Fruit fly (Drosophila melanogaster) whole organism, embryonic: ENCODE results near the gene Sec15.
A peak's percentile ranks its signal among the peaks of the same experiment; 100 is the strongest.

ENCODE experiments used
- Atf3 ChIP-seq: fragments of 200-800 bp; sonication (Bioruptor generic); optimal IDR thresholded peaks from 3 replicates; lab custom pipeline; 2016; ENCODE audit warnings: missing biosample characterization, missing genetic modification characterization
- Bgb ChIP-seq: fragments of 200-800 bp; sonication (Bioruptor generic); IDR thresholded peaks from 2 replicates; pipeline ENCODE4 v1.3.6; 2022; ENCODE audit warnings: missing biosample characterization, missing genetic modification characterization; ENCODE audit not compliant: partially characterized antibody
- CG11247 ChIP-seq: fragments of 200-800 bp; sonication (Bioruptor generic); IDR thresholded peaks from 2 replicates; pipeline ENCODE4 v1.3.6; 2022; ENCODE audit warnings: missing biosample characterization, missing genetic modification characterization
- CG11560 ChIP-seq: fragments of 200-800 bp; sonication (Bioruptor generic); IDR thresholded peaks from 3 replicates; pipeline ENCODE4 v1.3.6; 2022; ENCODE audit warnings: missing biosample characterization, missing genetic modification characterization
- CG13287 ChIP-seq: fragments of 200-800 bp; sonication (Bioruptor generic); IDR thresholded peaks from 2 replicates; pipeline ENCODE4 v1.3.6; 2022; ENCODE audit warnings: missing biosample characterization, missing genetic modification characterization; ENCODE audit not compliant: partially characterized antibody
- CG14965 ChIP-seq: fragments of 200-800 bp; sonication (Bioruptor generic); optimal IDR thresholded peaks from 2 replicates; lab custom pipeline; 2016; ENCODE audit warnings: missing biosample characterization, missing genetic modification characterization, borderline replicate concordance
- CG15073 ChIP-seq: fragments of 200-800 bp; sonication (Bioruptor generic); optimal IDR thresholded peaks from 2 replicates; lab custom pipeline; 2016; ENCODE audit warnings: missing biosample characterization, missing genetic modification characterization
- CG15601 ChIP-seq: fragments of 200-800 bp; sonication (Bioruptor generic); optimal IDR thresholded peaks from 3 replicates; lab custom pipeline; 2019; ENCODE audit warnings: missing biosample characterization, mild to moderate bottlenecking, missing genetic modification characterization, moderate library complexity
- CG15696 ChIP-seq: fragments of 200-800 bp; sonication (Bioruptor generic); optimal IDR thresholded peaks from 2 replicates; lab custom pipeline; 2019; ENCODE audit warnings: missing biosample characterization, mild to moderate bottlenecking, missing genetic modification characterization, moderate library complexity
- CG16815 ChIP-seq: fragments of 200-800 bp; sonication (Bioruptor generic); optimal IDR thresholded peaks from 3 replicates; lab custom pipeline; 2017; ENCODE audit warnings: missing biosample characterization, mild to moderate bottlenecking, missing genetic modification characterization
- CG17186 ChIP-seq: fragments of 200-800 bp; sonication (Bioruptor generic); optimal IDR thresholded peaks from 3 replicates; lab custom pipeline; 2017; ENCODE audit warnings: missing biosample characterization, missing genetic modification reagents, missing genetic modification characterization
- CG17328 ChIP-seq: fragments of 200-800 bp; sonication (Bioruptor generic); IDR thresholded peaks from 2 replicates; pipeline ENCODE4 v1.3.6; 2022; ENCODE audit warnings: missing biosample characterization, missing genetic modification characterization
- CG17385 ChIP-seq: fragments of 200-800 bp; sonication (Bioruptor generic); optimal IDR thresholded peaks from 3 replicates; lab custom pipeline; 2018; ENCODE audit warnings: missing biosample characterization, mild to moderate bottlenecking, missing genetic modification characterization
- CG1832 ChIP-seq: fragments of 200-800 bp; sonication (Bioruptor generic); optimal IDR thresholded peaks from 2 replicates; lab custom pipeline; 2017; ENCODE audit warnings: missing biosample characterization, mild to moderate bottlenecking, missing genetic modification characterization, inconsistent platforms
- CG18764 ChIP-seq: fragments of 200-800 bp; sonication (Bioruptor generic); optimal IDR thresholded peaks from 3 replicates; lab custom pipeline; 2016; ENCODE audit warnings: missing biosample characterization, missing genetic modification characterization
- CG30403 ChIP-seq: fragments of 200-800 bp; sonication (Bioruptor generic); optimal IDR thresholded peaks from 3 replicates; lab custom pipeline; 2016; ENCODE audit warnings: missing biosample characterization, missing genetic modification characterization
- CG33213 ChIP-seq: fragments of 200-800 bp; sonication (Bioruptor generic); optimal IDR thresholded peaks from 3 replicates; lab custom pipeline; 2016; ENCODE audit warnings: missing biosample characterization, missing genetic modification characterization
- CG4360 ChIP-seq: fragments of 200-800 bp; sonication (Bioruptor generic); IDR thresholded peaks from 2 replicates; pipeline ENCODE4 v1.3.6; 2022; ENCODE audit warnings: missing biosample characterization, missing genetic modification characterization
- CG4617 ChIP-seq: fragments of 200-800 bp; sonication (Bioruptor generic); optimal IDR thresholded peaks from 3 replicates; lab custom pipeline; 2016; ENCODE audit warnings: missing biosample characterization, missing genetic modification characterization, borderline replicate concordance
- CG6854 ChIP-seq: fragments of 200-800 bp; sonication (Bioruptor generic); optimal IDR thresholded peaks from 3 replicates; lab custom pipeline; 2017; ENCODE audit warnings: missing biosample characterization, mild to moderate bottlenecking, missing genetic modification characterization
- CG7928 ChIP-seq: fragments of 200-800 bp; sonication (Bioruptor generic); optimal IDR thresholded peaks from 2 replicates; lab custom pipeline; 2017; ENCODE audit warnings: missing biosample characterization, mild to moderate bottlenecking, missing genetic modification characterization
- CG7963 ChIP-seq: fragments of 200-800 bp; sonication (Bioruptor generic); IDR thresholded peaks from 3 replicates; pipeline ENCODE4 v1.3.6; 2022; ENCODE audit warnings: missing biosample characterization, missing genetic modification characterization; ENCODE audit not compliant: partially characterized antibody
- CG9727 ChIP-seq: fragments of 200-800 bp; sonication (Bioruptor generic); optimal IDR thresholded peaks from 3 replicates; lab custom pipeline; 2017; ENCODE audit warnings: missing biosample characterization, mild to moderate bottlenecking, missing genetic modification characterization
- CG9817 ChIP-seq: fragments of 200-800 bp; sonication (Bioruptor generic); optimal IDR thresholded peaks from 2 replicates; lab custom pipeline; 2018; ENCODE audit warnings: missing biosample characterization, mild to moderate bottlenecking, missing genetic modification characterization, moderate library complexity
- CHES-1-like ChIP-seq: fragments of 200-800 bp; sonication (Bioruptor generic); optimal IDR thresholded peaks from 2 replicates; lab custom pipeline; 2016; ENCODE audit warnings: missing biosample characterization, missing genetic modification characterization
- Dad ChIP-seq: fragments of 200-800 bp; sonication (Bioruptor generic); optimal IDR thresholded peaks from 3 replicates; lab custom pipeline; 2016; ENCODE audit warnings: missing biosample characterization, missing genetic modification characterization
- Dfd ChIP-seq, 2 experiments: fragments of >200 bp; optimal IDR thresholded peaks; 2 replicates each; lab custom pipeline; 2017; ENCODE audit warnings: missing biosample characterization in 2 of 2, missing genetic modification characterization in 2 of 2
- Eip74EF ChIP-seq, 2 experiments: fragments of 200-800 bp in 1 of 2; fragments of >200 bp in 1 of 2; sonication (Bioruptor generic) in 1 of 2; optimal IDR thresholded peaks; 2 replicates each; lab custom pipeline; 2017 to 2019; ENCODE audit warnings: missing biosample characterization in 2 of 2, missing genetic modification characterization in 2 of 2, mild to moderate bottlenecking in 1 of 2, moderate library complexity in 1 of 2
- HLH54F ChIP-seq: fragments of 200-800 bp; sonication (Bioruptor generic); optimal IDR thresholded peaks from 3 replicates; lab custom pipeline; 2016; ENCODE audit warnings: missing biosample characterization, missing genetic modification characterization
- Hr39 ChIP-seq: fragments of >200 bp; optimal IDR thresholded peaks from 2 replicates; lab custom pipeline; 2017
- Lhr ChIP-seq: fragments of 200-800 bp; sonication (Bioruptor generic); optimal IDR thresholded peaks from 3 replicates; lab custom pipeline; 2017; ENCODE audit warnings: mild to moderate bottlenecking, missing biosample characterization, missing genetic modification reagents, missing genetic modification characterization
- MBD-R2 ChIP-seq: fragments of 200-800 bp; sonication (Bioruptor generic); IDR thresholded peaks from 2 replicates; pipeline ENCODE4 v1.3.6; 2022; ENCODE audit warnings: missing biosample characterization, missing genetic modification characterization
- Med ChIP-seq: fragments of 200-800 bp; sonication (Bioruptor generic); peaks from one replicate; lab custom pipeline; 2016; ENCODE audit warnings: missing biosample characterization, missing genetic modification characterization, mild to moderate bottlenecking, inconsistent platforms, moderate library complexity
- Mrtf ChIP-seq: fragments of 200-800 bp; sonication (Bioruptor generic); IDR thresholded peaks from 3 replicates; pipeline ENCODE4 v1.3.6; 2022; ENCODE audit warnings: missing biosample characterization, missing genetic modification characterization
- NC2β ChIP-seq: fragments of 200-800 bp; sonication (Bioruptor generic); optimal IDR thresholded peaks from 2 replicates; lab custom pipeline; 2016; ENCODE audit warnings: missing biosample characterization, missing genetic modification characterization
- Neu2 ChIP-seq: fragments of 200-800 bp; sonication (Bioruptor generic); optimal IDR thresholded peaks from 3 replicates; lab custom pipeline; 2016; ENCODE audit warnings: missing biosample characterization, missing genetic modification characterization, borderline replicate concordance
- Sin3A ChIP-seq: fragments of >200 bp; optimal IDR thresholded peaks from 2 replicates; lab custom pipeline; 2018
- Ssrp ChIP-seq: fragments of 200-800 bp; sonication (Bioruptor generic); optimal IDR thresholded peaks from 2 replicates; lab custom pipeline; 2018; ENCODE audit warnings: missing biosample characterization, mild to moderate bottlenecking, missing genetic modification characterization, moderate library complexity
- bcd ChIP-seq: fragments of 200-800 bp; sonication (Bioruptor generic); optimal IDR thresholded peaks from 2 replicates; lab custom pipeline; 2017; ENCODE audit warnings: missing biosample characterization, mild to moderate bottlenecking, missing genetic modification characterization
- crc ChIP-seq: fragments of 200-800 bp; sonication (Bioruptor generic); optimal IDR thresholded peaks from 2 replicates; lab custom pipeline; 2016; ENCODE audit warnings: missing biosample characterization, missing genetic modification characterization
- dysf ChIP-seq: fragments of 200-800 bp; sonication (Bioruptor generic); IDR thresholded peaks from 3 replicates; pipeline ENCODE4 v1.3.6; 2022; ENCODE audit warnings: missing biosample characterization, missing genetic modification characterization
- fd3F ChIP-seq: fragments of 200-800 bp; sonication (Bioruptor generic); optimal IDR thresholded peaks from 2 replicates; lab custom pipeline; 2018; ENCODE audit warnings: missing biosample characterization, mild to moderate bottlenecking, missing genetic modification characterization, moderate library complexity
- ftz-f1 ChIP-seq: fragments of 200-800 bp; sonication (Bioruptor generic); optimal IDR thresholded peaks from 2 replicates; lab custom pipeline; 2016; ENCODE audit warnings: missing biosample characterization, missing genetic modification characterization
- gsb-n ChIP-seq: fragments of 200-800 bp; sonication (Bioruptor generic); optimal IDR thresholded peaks from 3 replicates; lab custom pipeline; 2018; ENCODE audit warnings: missing biosample characterization, mild to moderate bottlenecking, missing genetic modification characterization
- lbe ChIP-seq: fragments of 200-800 bp; sonication (Bioruptor generic); optimal IDR thresholded peaks from 2 replicates; lab custom pipeline; 2016; ENCODE audit warnings: missing biosample characterization, mild to moderate bottlenecking, missing genetic modification characterization
- row ChIP-seq: fragments of 200-800 bp; sonication (Bioruptor generic); IDR thresholded peaks from 3 replicates; pipeline ENCODE4 v1.3.6; 2022; ENCODE audit warnings: missing biosample characterization, missing genetic modification characterization
- sima ChIP-seq: fragments of 200-800 bp; sonication (Bioruptor generic); optimal IDR thresholded peaks from 2 replicates; lab custom pipeline; 2016; ENCODE audit warnings: missing biosample characterization, missing genetic modification characterization
- slbo ChIP-seq: fragments of 200-800 bp; sonication (Bioruptor generic); IDR thresholded peaks from 2 replicates; pipeline ENCODE4 v1.3.6; 2022; ENCODE audit warnings: missing biosample characterization, missing genetic modification characterization
- tup ChIP-seq: fragments of 200-800 bp; sonication (Bioruptor generic); optimal IDR thresholded peaks from 2 replicates; lab custom pipeline; 2016; ENCODE audit warnings: missing biosample characterization, mild to moderate bottlenecking, missing genetic modification characterization, moderate library complexity

Sec15 gene

dm6 chr3R:21129617-21130016 lies 21.8 kb upstream of the Sec15 start, which contains the start of gene Obp93a:
Gene Obp93a, minus strand, starts transcription at chr3R:21129717.
- TF ChIP-seq CG30403 (no peak), Eip74EF (GFP tag; optimal IDR thresholded peaks at IDR 0.05; lab: Kevin White, UChicago) (no peak), Hr39 (lab: Kevin White, UChicago) (no peak), Dad (no peak), CG1832 (GFP tag; lab: Kevin White, UChicago) (no peak), ftz-f1 (GFP tag; lab: Kevin White, UChicago) (no peak), CG17328 (GFP tag; lab: Robert Waterston, UW) (no peak), CG11560 (tag; lab: Robert Waterston, UW) (no peak), tup (GFP tag; lab: Kevin White, UChicago) (no peak), fd3F (GFP tag; lab: Kevin White, UChicago) (no peak), CG15696 (tag; lab: Kevin White, UChicago) (no peak), MBD-R2 (GFP tag; lab: Robert Waterston, UW) (no peak), Sin3A (lab: Kevin White, UChicago) (no peak), CG15073 (GFP tag; lab: Kevin White, UChicago) (no peak), CG6854 (GFP tag; lab: Kevin White, UChicago) (no peak), CHES-1-like (GFP tag; lab: Kevin White, UChicago) (no peak), gsb-n (tag; lab: Kevin White, UChicago) (no peak), dysf (GFP tag; lab: Robert Waterston, UW) (no peak), CG13287 (GFP tag; lab: Robert Waterston, UW) (no peak), Mrtf (GFP tag; lab: Robert Waterston, UW) (no peak)

dm6 chr3R:21127352-21127985 lies 19.7 kb upstream of the Sec15 start, which contains the start of the genes slmb and CG5793:
Gene slmb, minus strand, starts transcription at chr3R:21127485.
Gene CG5793, plus strand, starts transcription at chr3R:21127573.
- TF ChIP-seq CG11247 (GFP tag; lab: Robert Waterston, UW) = 0 out of 2 replicates have a peak, but pooled peaks have one; percentile 10
- peak; percentile 59 for TF ChIP-seq Bgb (GFP tag; lab: Robert Waterston, UW)
- peak; percentile 85 for TF ChIP-seq CG4617
- peak; percentile 94 for TF ChIP-seq Med (GFP tag; lab: Kevin White, UChicago)
- TF ChIP-seq CG9817 (tag; lab: Kevin White, UChicago) = peak; percentile 24
- TF ChIP-seq Dfd (GFP tag; optimal IDR thresholded peaks at IDR 0.05; lab: Kevin White, UChicago) = no peak
- TF ChIP-seq row (GFP tag; lab: Robert Waterston, UW) = peak; percentile 59
- peak; percentile 53 for TF ChIP-seq bcd (GFP tag; lab: Kevin White, UChicago)
- TF ChIP-seq Atf3 = peak; percentile 57
- peak; percentile 29 for TF ChIP-seq NC2β (GFP tag; lab: Kevin White, UChicago)
- TF ChIP-seq slbo = peak; percentile 60
- TF ChIP-seq CG7928 (GFP tag; lab: Kevin White, UChicago) = no peak
- TF ChIP-seq Lhr (GFP tag; lab: Kevin White, UChicago) = peak; percentile 62
- TF ChIP-seq dysf (GFP tag; lab: Robert Waterston, UW) = peak; percentile 32; the same call in 1 of the 3 replicates
- TF ChIP-seq HLH54F (GFP tag; lab: Kevin White, UChicago) = peak; percentile 61
- TF ChIP-seq crc (GFP tag; lab: Kevin White, UChicago) = peak; percentile 23
- no peak for TF ChIP-seq CG16815 (GFP tag; lab: Kevin White, UChicago)
- peak; percentile 41; the same call in 1 of the 3 replicates for TF ChIP-seq CG7963 (GFP tag; lab: Robert Waterston, UW)
- no peak for TF ChIP-seq CG15601 (tag; lab: Kevin White, UChicago)
- TF ChIP-seq CG33213 (GFP tag; lab: Kevin White, UChicago) = peak; percentile 48
- TF ChIP-seq CG18764 (GFP tag; lab: Kevin White, UChicago) = peak; percentile 56
- no peak for TF ChIP-seq CG17385 (GFP tag; lab: Kevin White, UChicago)
- peak; percentile 68 for TF ChIP-seq CG17186 (GFP tag; lab: Kevin White, UChicago)
- TF ChIP-seq Neu2 = no peak
- no peak for TF ChIP-seq lbe (GFP tag; lab: Kevin White, UChicago)
- TF ChIP-seq CG9727 (GFP tag; lab: Kevin White, UChicago) = peak; percentile 49
- TF ChIP-seq sima = peak; percentile 16
- no peak for TF ChIP-seq CG14965 (GFP tag; lab: Kevin White, UChicago)
- TF ChIP-seq Ssrp (tag; lab: Kevin White, UChicago) = no peak
- no peak for TF ChIP-seq CG4360 (GFP tag; lab: Robert Waterston, UW)
